Fruit fly (Drosophila melanogaster) Kc167 (cell line): Measurements from ENCODE around the gene Exn.

Experiments
- Myc ChIP-seq: fragments of >200 bp; optimal IDR thresholded peaks from 2 replicates; lab custom pipeline; 2017; ENCODE audit warnings: missing external identifiers
- Sin3A ChIP-seq: fragments of >200 bp; optimal IDR thresholded peaks from 2 replicates; lab custom pipeline; 2018; ENCODE audit warnings: missing external identifiers
- h ChIP-seq: fragments of >200 bp; optimal IDR thresholded peaks from 3 replicates; lab custom pipeline; 2018; ENCODE audit warnings: missing external identifiers
- insv ChIP-seq: fragments of >200 bp; optimal IDR thresholded peaks from 3 replicates; lab custom pipeline; 2018; ENCODE audit warnings: missing external identifiers
- psq ChIP-seq: fragments of >200 bp; optimal IDR thresholded peaks from 2 replicates; lab custom pipeline; 2017; ENCODE audit warnings: missing external identifiers
- ttk ChIP-seq: sonication (Bioruptor generic); optimal IDR thresholded peaks from 2 replicates; lab custom pipeline; 2017; ENCODE audit warnings: missing external identifiers

DNA sequence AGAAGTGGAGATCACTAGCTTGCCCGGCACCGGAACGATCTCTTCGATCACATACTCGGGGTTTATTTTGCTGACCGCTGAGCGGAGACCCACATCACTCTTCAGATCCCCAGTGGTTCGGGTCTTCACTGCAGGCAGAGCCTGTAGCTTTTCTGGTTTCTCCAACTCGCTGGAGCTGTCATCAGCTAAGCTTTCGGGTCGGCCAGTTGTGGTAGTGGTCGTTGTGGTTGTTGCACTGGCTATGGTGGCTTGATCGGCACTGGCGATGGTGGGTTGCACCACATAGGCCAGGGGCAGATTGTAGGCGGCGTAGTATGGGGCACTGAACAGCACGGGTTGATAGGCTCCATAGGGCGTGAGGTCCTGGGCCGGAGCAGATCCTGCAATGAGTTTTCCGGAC lies 39.3 kb upstream of the Exn start:
- no peak for TF ChIP-seq psq (lab: Kevin White, UChicago)
- TF ChIP-seq insv = no peak
- TF ChIP-seq h (lab: Kevin White, UChicago) = no peak
- no peak for TF ChIP-seq Myc
- TF ChIP-seq ttk (lab: Kevin White, UChicago) = no peak
- TF ChIP-seq Sin3A (lab: Kevin White, UChicago) = no peak
